Worm (Caenorhabditis elegans) whole organism, L1 larva: ENCODE results near the gene fipr-13.

Experiments
- C04F5.9 ChIP-seq: sonication (generic microtip); optimal IDR thresholded peaks from 2 replicates; lab custom pipeline; 2016; ENCODE audit warnings: missing genetic modification characterization, missing compliant biosample characterization
- C34B4.2 ChIP-seq: sonication (generic microtip); optimal IDR thresholded peaks from 2 replicates; lab custom pipeline; 2017; ENCODE audit warnings: mild to moderate bottlenecking, missing genetic modification characterization, missing compliant biosample characterization
- F16B12.6 ChIP-seq: fragments of 150-350 bp; optimal IDR thresholded peaks from 2 replicates; lab custom pipeline; 2014; ENCODE audit warnings: missing biosample characterization, missing genetic modification characterization
- alr-1 ChIP-seq: fragments of 200-800 bp; sonication (Bioruptor generic); optimal IDR thresholded peaks from 2 replicates; lab custom pipeline; 2018; ENCODE audit warnings: borderline replicate concordance, mild to moderate bottlenecking, missing genetic modification characterization, missing compliant biosample characterization
- blmp-1 ChIP-seq: fragments of 150-350 bp; optimal IDR thresholded peaks from 2 replicates; lab custom pipeline; 2014; ENCODE audit warnings: missing biosample characterization, missing genetic modification characterization
- ceh-82 ChIP-seq, 3 experiments: fragments of 150-350 bp in 1 of 3; sonication (generic microtip) in 2 of 3; optimal IDR thresholded peaks; 2 replicates each; lab custom pipeline; 2014 to 2017; ENCODE audit warnings: missing biosample characterization in 3 of 3, missing genetic modification characterization in 3 of 3
- ceh-88 ChIP-seq: fragments of 200-800 bp; sonication (Bioruptor generic); IDR thresholded peaks from 2 replicates; pipeline ENCODE4 v1.3.6; 2022; ENCODE audit warnings: missing genetic modification characterization, missing compliant biosample characterization
- efl-1 ChIP-seq, 4 experiments: fragments of 150-350 bp; optimal IDR thresholded peaks in 3 of 4; peaks in 1 of 4; 1 replicate in 1 of 4; 2 replicates in 3 of 4; lab custom pipeline; 2014; ENCODE audit warnings: missing biosample characterization in 2 of 4, missing genetic modification characterization in 2 of 4, missing genetic modification reagents in 2 of 4
- efl-3 ChIP-seq: fragments of 200-800 bp; sonication (Bioruptor generic); optimal IDR thresholded peaks from 2 replicates; lab custom pipeline; 2018; ENCODE audit warnings: mild to moderate bottlenecking, missing genetic modification characterization, missing compliant biosample characterization
- elt-2 ChIP-seq: sonication (generic microtip); optimal IDR thresholded peaks from 2 replicates; lab custom pipeline; 2016; ENCODE audit warnings: missing genetic modification characterization, mild to moderate bottlenecking, inconsistent platforms, missing compliant biosample characterization, missing genetic modification reagents
- elt-3 ChIP-seq, 6 experiments: fragments of 150-350 bp in 1 of 6; sonication (generic microtip); optimal IDR thresholded peaks; 2 replicates each; lab custom pipeline; 2017 to 2018; ENCODE audit warnings: missing biosample characterization in 6 of 6, missing genetic modification characterization in 6 of 6, inconsistent platforms in 1 of 6
- jun-1 ChIP-seq: fragments of 150-350 bp; optimal IDR thresholded peaks from 2 replicates; lab custom pipeline; 2014; ENCODE audit warnings: missing biosample characterization, missing genetic modification reagents, missing genetic modification characterization
- lin-14 ChIP-seq: fragments of 200-800 bp; sonication (Bioruptor generic); optimal IDR thresholded peaks from 2 replicates; lab custom pipeline; 2018; ENCODE audit warnings: mild to moderate bottlenecking, missing genetic modification characterization, moderate library complexity, missing compliant biosample characterization
- lin-35 ChIP-seq, 2 experiments: fragments of 150-350 bp; optimal IDR thresholded peaks; 2 replicates each; lab custom pipeline; 2014; ENCODE audit warnings: missing biosample characterization in 2 of 2, missing genetic modification characterization in 2 of 2, missing genetic modification reagents in 2 of 2
- mab-9 ChIP-seq: fragments of 200-800 bp; sonication (Bioruptor generic); IDR thresholded peaks from 2 replicates; pipeline ENCODE4 v1.3.6; 2022; ENCODE audit warnings: missing genetic modification reagents, missing genetic modification characterization, missing compliant biosample characterization
- mdl-1 ChIP-seq, 2 experiments: fragments of 150-350 bp; optimal IDR thresholded peaks; 2 replicates each; lab custom pipeline; 2014 to 2017; ENCODE audit warnings: missing biosample characterization in 2 of 2, missing genetic modification characterization in 2 of 2, inconsistent platforms in 1 of 2
- mep-1 ChIP-seq: fragments of 150-350 bp; optimal IDR thresholded peaks from 2 replicates; lab custom pipeline; 2014; ENCODE audit warnings: missing biosample characterization, missing genetic modification characterization
- nhr-11 ChIP-seq: fragments of 150-350 bp; optimal IDR thresholded peaks from 2 replicates; lab custom pipeline; 2014; ENCODE audit warnings: missing biosample characterization, missing genetic modification characterization
- nhr-19 ChIP-seq: fragments of 200-800 bp; sonication (Bioruptor generic); conservative IDR thresholded peaks from 2 replicates; pipeline ENCODE4 v1.3.6; 2022; ENCODE audit warnings: missing genetic modification characterization, missing compliant biosample characterization
- nhr-20 ChIP-seq: sonication (generic microtip); optimal IDR thresholded peaks from 2 replicates; lab custom pipeline; 2016; ENCODE audit warnings: mild to moderate bottlenecking, missing genetic modification characterization, missing compliant biosample characterization
- nhr-28 ChIP-seq: fragments of 150-350 bp; optimal IDR thresholded peaks from 2 replicates; lab custom pipeline; 2014; ENCODE audit warnings: missing biosample characterization, missing genetic modification characterization
- nhr-47 ChIP-seq: sonication (generic microtip); optimal IDR thresholded peaks from 2 replicates; lab custom pipeline; 2016; ENCODE audit warnings: mild to moderate bottlenecking, missing genetic modification characterization, moderate library complexity, missing compliant biosample characterization
- nhr-71 ChIP-seq: sonication (generic microtip); optimal IDR thresholded peaks from 2 replicates; lab custom pipeline; 2016; ENCODE audit warnings: mild to moderate bottlenecking, missing genetic modification characterization, moderate library complexity, missing compliant biosample characterization
- nhr-85 ChIP-seq: sonication (generic microtip); peaks from one replicate; lab custom pipeline; 2016; ENCODE audit warnings: missing genetic modification characterization, inconsistent platforms, missing compliant biosample characterization
- nhr-90 ChIP-seq: sonication (generic microtip); optimal IDR thresholded peaks from 2 replicates; lab custom pipeline; 2016; ENCODE audit warnings: mild to moderate bottlenecking, missing genetic modification characterization, missing compliant biosample characterization; ENCODE audit not compliant: poor library complexity
- pag-3 ChIP-seq: sonication (generic microtip); optimal IDR thresholded peaks from 2 replicates; lab custom pipeline; 2017; ENCODE audit warnings: missing genetic modification characterization, mild to moderate bottlenecking, missing compliant biosample characterization, antibody characterized with exemption, borderline replicate concordance; ENCODE audit not compliant: insufficient read depth
- rnt-1 ChIP-seq: sonication (generic microtip); optimal IDR thresholded peaks from 2 replicates; lab custom pipeline; 2016; ENCODE audit warnings: mild to moderate bottlenecking, missing genetic modification characterization, moderate library complexity, missing compliant biosample characterization
- snu-23 ChIP-seq: sonication (generic microtip); optimal IDR thresholded peaks from 2 replicates; lab custom pipeline; 2016; ENCODE audit warnings: missing genetic modification characterization, missing compliant biosample characterization
- sptf-1 ChIP-seq: fragments of 150-350 bp; optimal IDR thresholded peaks from 2 replicates; lab custom pipeline; 2014; ENCODE audit warnings: missing biosample characterization, missing genetic modification characterization
- swsn-7 ChIP-seq: sonication (generic microtip); optimal IDR thresholded peaks from 2 replicates; lab custom pipeline; 2016; ENCODE audit warnings: missing genetic modification characterization, missing compliant biosample characterization
- tbx-2 ChIP-seq: sonication (generic microtip); optimal IDR thresholded peaks from 2 replicates; lab custom pipeline; 2016; ENCODE audit warnings: missing genetic modification characterization, missing compliant biosample characterization
- tlp-1 ChIP-seq: fragments of 150-350 bp; optimal IDR thresholded peaks from 2 replicates; lab custom pipeline; 2014; ENCODE audit warnings: missing biosample characterization, missing genetic modification characterization
- vab-15 ChIP-seq: sonication (generic microtip); optimal IDR thresholded peaks from 2 replicates; lab custom pipeline; 2017; ENCODE audit warnings: missing genotype, mild to moderate bottlenecking, missing genetic modification characterization, missing compliant biosample characterization
- xbp-1 ChIP-seq: sonication (generic microtip); optimal IDR thresholded peaks from 2 replicates; lab custom pipeline; 2016; ENCODE audit warnings: missing genetic modification characterization, missing compliant biosample characterization

fipr-13 gene

DNA sequence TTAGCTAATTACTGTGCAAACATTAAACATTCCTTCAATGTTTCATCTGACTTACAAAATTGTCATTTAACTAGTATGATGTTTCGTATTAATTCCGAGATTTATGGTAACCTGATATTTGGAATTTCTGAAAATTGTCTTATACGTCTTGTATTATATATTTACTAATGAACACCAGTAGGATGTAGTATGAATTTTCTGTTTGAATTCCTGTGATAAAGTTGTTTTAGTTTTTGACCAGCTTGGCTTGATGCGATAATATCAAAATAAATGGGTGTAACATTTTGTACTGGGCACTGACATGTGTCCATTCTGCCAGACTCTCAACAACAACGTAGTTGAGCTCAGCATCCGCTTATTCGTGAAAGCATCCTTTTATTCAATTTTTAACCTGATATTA is 20.5 kb downstream of the fipr-13 start, which contains the start of gene R04B5.6:
Gene R04B5.6 (plus strand): TSS at position 301 of the 400 bp plus-strand sequence.
- TF ChIP-seq pag-3 (tag; lab: Kevin White, UChicago) (no peak), nhr-85 (tag; lab: Kevin White, UChicago) (peak; percentile 37)
- TF ChIP-seq, all 84 proteins: peak for 1

DNA sequence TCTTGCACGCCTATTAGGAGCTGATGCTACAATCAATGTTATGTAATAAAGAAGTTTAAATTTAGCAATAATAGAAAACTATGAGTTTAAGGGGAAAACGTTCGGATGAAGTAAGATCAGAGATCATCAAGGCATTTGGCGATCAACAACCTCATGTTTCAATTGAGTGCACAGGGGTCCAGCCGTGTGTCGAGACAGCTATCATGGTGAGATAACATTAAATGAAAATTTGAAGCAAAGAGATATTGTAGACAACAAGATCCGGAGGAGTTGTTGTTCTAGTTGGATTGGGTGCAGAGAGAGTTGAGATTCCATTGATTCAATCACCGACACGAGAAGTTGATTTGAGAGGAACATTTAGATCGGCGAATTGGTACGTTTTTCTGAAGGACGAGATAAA is 21.8 kb downstream of the fipr-13 start:
- TF ChIP-seq nhr-11 (tag; lab: Kevin White, UChicago) = no peak
- TF ChIP-seq rnt-1 (tag; lab: Kevin White, UChicago) = peak; percentile 31
- no peak for TF ChIP-seq nhr-28 (tag; lab: Kevin White, UChicago)
- no peak for TF ChIP-seq swsn-7 (tag; lab: Kevin White, UChicago)
- TF ChIP-seq lin-14 (GFP tag; lab: Kevin White, UChicago) = peak; percentile 6
- TF ChIP-seq efl-1 (optimal IDR thresholded peaks at IDR 0.05; lab: Kevin White, UChicago) = no peak
- no peak for TF ChIP-seq efl-1 (GFP tag; optimal IDR thresholded peaks at IDR 0.05 in 1 of 2; lab: Kevin White, UChicago)
- TF ChIP-seq sptf-1 = no peak

DNA sequence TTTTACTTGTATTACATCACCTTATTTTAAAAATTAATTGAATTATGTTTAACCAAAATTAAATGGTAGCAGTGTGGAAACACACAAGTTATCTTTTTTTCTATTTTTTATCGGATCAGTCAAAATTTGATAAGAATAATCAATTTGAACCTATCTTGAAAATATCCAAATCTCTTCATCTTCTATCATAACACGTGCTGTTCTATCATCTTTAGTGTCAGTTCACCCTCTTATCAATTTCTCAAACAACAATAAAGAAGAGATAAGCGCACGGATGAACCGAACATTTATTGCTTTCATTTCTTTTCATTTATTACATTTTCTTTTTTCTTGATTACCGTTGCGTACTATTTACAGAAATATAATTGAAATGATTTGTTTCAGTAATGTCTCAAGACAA is 22.8 kb downstream of the fipr-13 start, which contains the start of gene R04B5.5:
Gene R04B5.5 (plus strand): TSS at position 378 of the 400 bp plus-strand sequence.
- peak; percentile 51 for TF ChIP-seq snu-23 (GFP tag; lab: Kevin White, UChicago)
- no peak for TF ChIP-seq nhr-11 (tag; lab: Kevin White, UChicago)
- TF ChIP-seq nhr-19 (GFP tag; lab: Robert Waterston, UW) = peak; percentile 39
- peak; percentile 82 for TF ChIP-seq elt-2 (tag; lab: Kevin White, UChicago)
- TF ChIP-seq C04F5.9 (tag; lab: Kevin White, UChicago) = no peak
- TF ChIP-seq C34B4.2 (tag; lab: Kevin White, UChicago) = no peak
- peak; percentile 72 for TF ChIP-seq nhr-71 (tag; lab: Kevin White, UChicago)
- TF ChIP-seq F16B12.6 (tag; lab: Kevin White, UChicago) = no peak
- TF ChIP-seq alr-1 = no peak
- TF ChIP-seq nhr-47 (tag; lab: Kevin White, UChicago) = no peak
- TF ChIP-seq tbx-2 (tag; lab: Kevin White, UChicago) = peak; percentile 12
- peak in 5 of 6 experiments; percentile 83 to 97 (median 91) for TF ChIP-seq elt-3 (tag; optimal IDR thresholded peaks at IDR 0.05; lab: Kevin White, UChicago)
- TF ChIP-seq nhr-20 (tag; lab: Kevin White, UChicago) = peak; percentile 71
- no peak for TF ChIP-seq jun-1 (tag; lab: Kevin White, UChicago)
- peak in 1 of 2 experiments; percentile 30 for TF ChIP-seq lin-35 (GFP tag; optimal IDR thresholded peaks at IDR 0.05; lab: Kevin White, UChicago)
- peak; percentile 54 for TF ChIP-seq nhr-85 (tag; lab: Kevin White, UChicago)
- peak in 1 of 2 experiments; percentile 10 for TF ChIP-seq mdl-1 (tag; optimal IDR thresholded peaks at IDR 0.05; lab: Kevin White, UChicago)
- no peak for TF ChIP-seq ceh-88 (GFP tag; lab: Robert Waterston, UW)
- TF ChIP-seq mep-1 (tag; lab: Kevin White, UChicago) = peak; percentile 5
- TF ChIP-seq ceh-82 (tag; optimal IDR thresholded peaks at IDR 0.05; lab: Kevin White, UChicago) = no peak
- peak; percentile 1 for TF ChIP-seq tlp-1
- TF ChIP-seq blmp-1 (tag; lab: Kevin White, UChicago) = peak; percentile 75
- peak; percentile 48 for TF ChIP-seq nhr-90 (tag; lab: Kevin White, UChicago)
- peak; percentile 82 for TF ChIP-seq lin-14 (GFP tag; lab: Kevin White, UChicago)

DNA sequence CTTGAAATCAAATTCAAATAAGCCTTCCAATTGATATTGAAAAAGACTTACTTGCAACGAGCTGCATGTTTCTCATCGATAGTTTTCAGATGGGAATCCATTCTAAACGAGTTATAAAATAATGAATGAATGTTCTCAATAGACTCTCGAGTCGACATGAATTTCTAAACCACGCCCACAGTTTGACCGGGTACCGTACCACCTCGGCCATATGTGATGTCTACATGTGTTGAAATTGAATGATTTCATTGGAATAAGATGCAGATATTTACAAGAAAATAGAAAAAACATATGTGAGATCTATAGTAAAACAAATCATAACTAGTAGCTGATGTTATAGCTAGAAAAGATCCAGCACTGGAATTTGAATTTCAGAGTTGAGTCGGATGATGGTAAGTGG is 26.1 kb downstream of the fipr-13 start, which contains the start of gene R04B5.7:
Gene R04B5.7 (minus strand): TSS at position 101 of the 400 bp plus-strand sequence.
- TF ChIP-seq efl-3 (GFP tag; lab: Kevin White, UChicago) (no peak), vab-15 (tag; lab: Kevin White, UChicago) (no peak), xbp-1 (no peak), mab-9 (no peak), ceh-88 (GFP tag; lab: Robert Waterston, UW) (no peak)
